Worm (Caenorhabditis elegans): ENCODE data around the gene C50F7.9.

ce11 chrIV:7760117-7760516 is 28.3 kb upstream of the C50F7.9 start, which contains the start of gene del-7:
- no peak for TF ChIP-seq egl-27 (tag; optimal IDR thresholded peaks at IDR 0.05)
- TF ChIP-seq nhr-77 (tag; optimal IDR thresholded peaks at IDR 0.05) = no peak
- TF ChIP-seq nhr-6 (tag; optimal IDR thresholded peaks at IDR 0.05) = no peak
- TF ChIP-seq lir-3 (tag; optimal IDR thresholded peaks at IDR 0.05) = no peak
- TF ChIP-seq F26F4.8 (GFP tag; conservative IDR thresholded peaks at IDR 0.05) = no peak
- no peak for TF ChIP-seq lin-39 (tag; optimal IDR thresholded peaks at IDR 0.05)
- TF ChIP-seq hif-1 (tag; optimal IDR thresholded peaks at IDR 0.05) = no peak
- TF ChIP-seq nhr-237 (tag; optimal IDR thresholded peaks at IDR 0.05) = no peak
- no peak for TF ChIP-seq mdt-29 (GFP tag; IDR thresholded peaks at IDR 0.05)
- no peak for TF ChIP-seq dve-1 (tag; optimal IDR thresholded peaks at IDR 0.05; ENCODE audit: insufficient read depth)
- no peak for TF ChIP-seq mep-1 (tag; optimal IDR thresholded peaks at IDR 0.05)
- no peak for TF ChIP-seq mdl-1 (tag; optimal IDR thresholded peaks at IDR 0.05)
- no peak for TF ChIP-seq hmg-1.1 (GFP tag; IDR thresholded peaks at IDR 0.05)
